Worm (Caenorhabditis elegans): ENCODE results near the gene ZK105.5.

DNA sequence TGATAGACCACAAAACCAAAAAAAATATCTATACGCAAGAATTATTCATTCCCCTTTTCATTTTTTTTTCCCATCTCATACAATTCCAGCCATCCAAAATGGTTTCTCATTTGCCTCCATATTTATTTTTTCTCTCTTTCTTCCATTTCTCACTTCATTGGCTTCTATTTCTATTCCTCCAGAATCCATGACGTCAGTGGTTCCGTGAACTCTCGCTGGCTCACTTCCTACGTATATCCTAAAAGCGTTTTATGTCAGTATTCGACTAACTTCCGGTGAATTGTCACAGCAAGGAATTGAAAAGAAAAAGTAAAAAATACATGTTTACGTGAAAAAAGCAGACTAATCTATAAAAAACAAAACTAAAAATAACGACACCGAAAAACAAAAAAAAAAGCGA, 9.4 kb upstream of the ZK105.5 start:
- TF ChIP-seq elt-1 (tag; optimal IDR thresholded peaks at IDR 0.05) (no peak), nhr-76 (tag; optimal IDR thresholded peaks at IDR 0.05) (no peak), nhr-12 (tag; optimal IDR thresholded peaks at IDR 0.05) (no peak), sea-2 (GFP tag; optimal IDR thresholded peaks at IDR 0.05) (no peak), lin-39 (tag; optimal IDR thresholded peaks at IDR 0.05) (no peak), aly-2 (tag; optimal IDR thresholded peaks at IDR 0.05) (no peak)

Measured in whole organism, L3 larva.